Fruit fly (Drosophila melanogaster) whole organism, embryonic: ENCODE data around the gene pdm2.

ENCODE experiments used
- Adf1 ChIP-seq: fragments of 200-800 bp; sonication (Bioruptor generic); IDR thresholded peaks from 2 replicates; pipeline ENCODE4 v1.3.6; 2022; ENCODE audit warnings: missing biosample characterization, missing genetic modification characterization
- Awh ChIP-seq: fragments of 200-800 bp; sonication (Bioruptor generic); IDR thresholded peaks from 2 replicates; pipeline ENCODE4, ENCODE4 v1.3.6; 2022; ENCODE audit warnings: missing biosample characterization, missing genetic modification characterization
- CG10209 ChIP-seq: fragments of 200-800 bp; sonication (Bioruptor generic); optimal IDR thresholded peaks from 3 replicates; lab custom pipeline; 2017; ENCODE audit warnings: missing biosample characterization, mild to moderate bottlenecking, missing genetic modification characterization, missing genetic modification reagents
- CG10431 ChIP-seq: fragments of 200-800 bp; sonication (Bioruptor generic); optimal IDR thresholded peaks from 3 replicates; lab custom pipeline; 2018; ENCODE audit warnings: missing biosample characterization, mild to moderate bottlenecking, missing genetic modification characterization
- CG11085 ChIP-seq: fragments of 200-800 bp; sonication (Bioruptor generic); IDR thresholded peaks from 2 replicates; pipeline ENCODE4 v1.3.6; 2022; ENCODE audit warnings: missing biosample characterization, missing genetic modification characterization
- CG12104 ChIP-seq: fragments of 200-800 bp; sonication (Bioruptor generic); optimal IDR thresholded peaks from 3 replicates; lab custom pipeline; 2016; ENCODE audit warnings: missing biosample characterization, missing genetic modification characterization
- CG12236 ChIP-seq: fragments of 200-800 bp; sonication (Bioruptor generic); optimal IDR thresholded peaks from 2 replicates; lab custom pipeline; 2016; ENCODE audit warnings: missing biosample characterization, missing genetic modification characterization
- CG13624 ChIP-seq: fragments of 200-800 bp; sonication (Bioruptor generic); optimal IDR thresholded peaks from 2 replicates; lab custom pipeline; 2016; ENCODE audit warnings: missing biosample characterization, missing genetic modification characterization
- CG14014 ChIP-seq: fragments of 200-800 bp; sonication (Bioruptor generic); IDR thresholded peaks from 2 replicates; pipeline ENCODE4 v1.3.6; 2022; ENCODE audit warnings: missing biosample characterization, missing genetic modification characterization
- CG14965 ChIP-seq: fragments of 200-800 bp; sonication (Bioruptor generic); optimal IDR thresholded peaks from 2 replicates; lab custom pipeline; 2016; ENCODE audit warnings: missing biosample characterization, missing genetic modification characterization, borderline replicate concordance
- CG15479 ChIP-seq: fragments of 200-800 bp; sonication (Bioruptor generic); optimal IDR thresholded peaks from 3 replicates; lab custom pipeline; 2019; ENCODE audit warnings: missing biosample characterization, mild to moderate bottlenecking, missing genetic modification characterization, moderate library complexity
- CG15514 ChIP-seq: fragments of 200-800 bp; sonication (Bioruptor generic); optimal IDR thresholded peaks from 3 replicates; lab custom pipeline; 2017; ENCODE audit warnings: missing biosample characterization, missing genetic modification characterization, mild to moderate bottlenecking, moderate library complexity, missing genetic modification reagents
- CG16863 ChIP-seq: fragments of 200-800 bp; sonication (Bioruptor generic); optimal IDR thresholded peaks from 3 replicates; lab custom pipeline; 2016; ENCODE audit warnings: missing biosample characterization, missing genetic modification characterization
- CG17385 ChIP-seq: fragments of 200-800 bp; sonication (Bioruptor generic); optimal IDR thresholded peaks from 3 replicates; lab custom pipeline; 2018; ENCODE audit warnings: missing biosample characterization, mild to moderate bottlenecking, missing genetic modification characterization
- CG2120 ChIP-seq: fragments of 200-800 bp; sonication (Bioruptor generic); optimal IDR thresholded peaks from 3 replicates; lab custom pipeline; 2016; ENCODE audit warnings: missing biosample characterization, missing genetic modification characterization
- CG33213 ChIP-seq: fragments of 200-800 bp; sonication (Bioruptor generic); optimal IDR thresholded peaks from 3 replicates; lab custom pipeline; 2016; ENCODE audit warnings: missing biosample characterization, missing genetic modification characterization
- CG4707 ChIP-seq: fragments of 200-800 bp; sonication (Bioruptor generic); optimal IDR thresholded peaks from 2 replicates; lab custom pipeline; 2018; ENCODE audit warnings: missing biosample characterization, mild to moderate bottlenecking, missing genetic modification characterization, moderate library complexity
- CG8924 ChIP-seq: fragments of 200-800 bp; optimal IDR thresholded peaks from 3 replicates; lab custom pipeline; 2019; ENCODE audit warnings: missing biosample characterization, mild to moderate bottlenecking, missing genetic modification characterization, moderate library complexity
- D19B ChIP-seq: fragments of 200-800 bp; sonication (Bioruptor generic); optimal IDR thresholded peaks from 2 replicates; lab custom pipeline; 2017; ENCODE audit warnings: missing biosample characterization, mild to moderate bottlenecking, missing genetic modification characterization
- Dbx ChIP-seq: fragments of 200-800 bp; sonication (Bioruptor generic); IDR thresholded peaks from 3 replicates; pipeline ENCODE4 v1.3.6; 2022; ENCODE audit warnings: missing biosample characterization, missing genetic modification characterization
- Dip3 ChIP-seq: fragments of 200-800 bp; sonication (Bioruptor generic); optimal IDR thresholded peaks from 3 replicates; lab custom pipeline; 2016; ENCODE audit warnings: missing biosample characterization, missing genetic modification characterization
- Doc2 ChIP-seq: fragments of 200-800 bp; sonication (Bioruptor generic); IDR thresholded peaks from 2 replicates; pipeline ENCODE4 v1.3.6; 2022; ENCODE audit warnings: missing biosample characterization, missing genetic modification characterization
- Eip74EF ChIP-seq, 2 experiments: fragments of 200-800 bp in 1 of 2; fragments of >200 bp in 1 of 2; sonication (Bioruptor generic) in 1 of 2; optimal IDR thresholded peaks; 2 replicates each; lab custom pipeline; 2017 to 2019; ENCODE audit warnings: missing biosample characterization in 2 of 2, missing genetic modification characterization in 2 of 2, mild to moderate bottlenecking in 1 of 2, moderate library complexity in 1 of 2
- Hr39 ChIP-seq: fragments of >200 bp; optimal IDR thresholded peaks from 2 replicates; lab custom pipeline; 2017
- MESR4 ChIP-seq: fragments of 200-800 bp; sonication (Bioruptor generic); optimal IDR thresholded peaks from 2 replicates; lab custom pipeline; 2018; ENCODE audit warnings: missing biosample characterization, mild to moderate bottlenecking, missing genetic modification characterization, moderate library complexity
- Max ChIP-seq: fragments of 200-800 bp; sonication (Bioruptor generic); optimal IDR thresholded peaks from 2 replicates; lab custom pipeline; 2016; ENCODE audit warnings: missing biosample characterization, mild to moderate bottlenecking, missing genetic modification characterization
- Meics ChIP-seq: fragments of 200-800 bp; sonication (Bioruptor generic); optimal IDR thresholded peaks from 2 replicates; lab custom pipeline; 2017; ENCODE audit warnings: missing biosample characterization, mild to moderate bottlenecking, missing genetic modification characterization
- Mrtf ChIP-seq: fragments of 200-800 bp; sonication (Bioruptor generic); IDR thresholded peaks from 3 replicates; pipeline ENCODE4 v1.3.6; 2022; ENCODE audit warnings: missing biosample characterization, missing genetic modification characterization
- NC2β ChIP-seq: fragments of 200-800 bp; sonication (Bioruptor generic); optimal IDR thresholded peaks from 2 replicates; lab custom pipeline; 2016; ENCODE audit warnings: missing biosample characterization, missing genetic modification characterization
- Nf-YA ChIP-seq: fragments of 200-800 bp; sonication (Bioruptor generic); IDR thresholded peaks from 2 replicates; pipeline ENCODE4 v1.3.6; 2022; ENCODE audit warnings: missing biosample characterization, missing genetic modification characterization
- Oli ChIP-seq: fragments of 200-800 bp; sonication (Bioruptor generic); optimal IDR thresholded peaks from 2 replicates; lab custom pipeline; 2018; ENCODE audit warnings: missing biosample characterization, mild to moderate bottlenecking, missing genetic modification characterization, moderate library complexity
- Usf ChIP-seq: fragments of 200-800 bp; sonication (Bioruptor generic); optimal IDR thresholded peaks from 2 replicates; lab custom pipeline; 2017; ENCODE audit warnings: missing genotype, missing biosample characterization, missing genetic modification characterization
- Xbp1 ChIP-seq: fragments of 200-800 bp; sonication (Bioruptor generic); optimal IDR thresholded peaks from 3 replicates; lab custom pipeline; 2016; ENCODE audit warnings: missing biosample characterization, mild to moderate bottlenecking, missing genetic modification characterization
- Xrp1 ChIP-seq: fragments of 200-800 bp; sonication (Bioruptor generic); IDR thresholded peaks from 2 replicates; pipeline ENCODE4 v1.3.6; 2022; ENCODE audit warnings: missing biosample characterization, missing genetic modification characterization
- abd-A ChIP-seq: fragments of 200-800 bp; sonication (Bioruptor generic); optimal IDR thresholded peaks from 3 replicates; lab custom pipeline; 2019; ENCODE audit warnings: missing biosample characterization, mild to moderate bottlenecking, missing genetic modification characterization, moderate library complexity
- crp ChIP-seq, 2 experiments: fragments of 200-800 bp; sonication (Bioruptor generic); optimal IDR thresholded peaks; 2 replicates in 1 of 2; 3 replicates in 1 of 2; lab custom pipeline; 2017; ENCODE audit warnings: missing biosample characterization in 2 of 2, missing genetic modification characterization in 2 of 2, mild to moderate bottlenecking in 1 of 2, moderate library complexity in 1 of 2
- dmrt11E ChIP-seq: fragments of 200-800 bp; sonication (Bioruptor generic); optimal IDR thresholded peaks from 3 replicates; lab custom pipeline; 2018; ENCODE audit warnings: missing biosample characterization, mild to moderate bottlenecking, missing genetic modification characterization, moderate library complexity
- ems ChIP-seq: fragments of 200-800 bp; sonication (Bioruptor generic); optimal IDR thresholded peaks from 3 replicates; lab custom pipeline; 2016; ENCODE audit warnings: missing biosample characterization, missing genetic modification characterization
- fd96Cb ChIP-seq: fragments of 200-800 bp; sonication (Bioruptor generic); optimal IDR thresholded peaks from 2 replicates; lab custom pipeline; 2018; ENCODE audit warnings: missing biosample characterization, mild to moderate bottlenecking, missing genetic modification characterization, moderate library complexity
- ftz-f1 ChIP-seq: fragments of 200-800 bp; sonication (Bioruptor generic); optimal IDR thresholded peaks from 2 replicates; lab custom pipeline; 2016; ENCODE audit warnings: missing biosample characterization, missing genetic modification characterization
- gsb ChIP-seq: fragments of 200-800 bp; sonication (Bioruptor generic); IDR thresholded peaks from 2 replicates; pipeline ENCODE4 v1.3.6; 2022; ENCODE audit warnings: missing biosample characterization, missing genetic modification characterization
- hkb ChIP-seq, 2 experiments: fragments of 200-800 bp in 1 of 2; fragments of >200 bp in 1 of 2; sonication (Bioruptor generic) in 1 of 2; IDR thresholded peaks in 1 of 2; optimal IDR thresholded peaks in 1 of 2; 2 replicates each; pipeline versions ENCODE4 v1.3.6 to Lab custom; 2017 to 2022; ENCODE audit warnings: missing biosample characterization in 1 of 2, missing genetic modification characterization in 1 of 2
- lab ChIP-seq: fragments of 200-800 bp; sonication (Bioruptor generic); optimal IDR thresholded peaks from 3 replicates; lab custom pipeline; 2017; ENCODE audit warnings: missing biosample characterization, missing genetic modification characterization, mild to moderate bottlenecking, moderate library complexity, missing genetic modification reagents
- pb ChIP-seq: fragments of 200-800 bp; sonication (Bioruptor generic); optimal IDR thresholded peaks from 3 replicates; lab custom pipeline; 2016; ENCODE audit warnings: missing biosample characterization, missing genetic modification characterization
- row ChIP-seq: fragments of 200-800 bp; sonication (Bioruptor generic); IDR thresholded peaks from 3 replicates; pipeline ENCODE4 v1.3.6; 2022; ENCODE audit warnings: missing biosample characterization, missing genetic modification characterization
- sim ChIP-seq: fragments of 200-800 bp; sonication (Bioruptor generic); IDR thresholded peaks from 2 replicates; pipeline ENCODE4 v1.3.6; 2022; ENCODE audit warnings: missing biosample characterization, missing genetic modification characterization
- slp2 ChIP-seq: fragments of 200-800 bp; sonication (Bioruptor generic); optimal IDR thresholded peaks from 2 replicates; lab custom pipeline; 2016; ENCODE audit warnings: missing biosample characterization, missing genetic modification characterization
- ssp ChIP-seq: fragments of 200-800 bp; sonication (Bioruptor generic); IDR thresholded peaks from 2 replicates; pipeline ENCODE4 v1.3.6; 2022; ENCODE audit warnings: missing biosample characterization, missing genetic modification characterization
- tup ChIP-seq: fragments of 200-800 bp; sonication (Bioruptor generic); optimal IDR thresholded peaks from 2 replicates; lab custom pipeline; 2016; ENCODE audit warnings: missing biosample characterization, mild to moderate bottlenecking, missing genetic modification characterization, moderate library complexity
- twi ChIP-seq: fragments of 200-800 bp; optimal IDR thresholded peaks from 2 replicates; lab custom pipeline; 2019; ENCODE audit warnings: missing biosample characterization, mild to moderate bottlenecking, missing genetic modification characterization, moderate library complexity
- zf30C ChIP-seq: fragments of 200-800 bp; sonication (Bioruptor generic); optimal IDR thresholded peaks from 3 replicates; lab custom pipeline; 2018; ENCODE audit warnings: missing biosample characterization, mild to moderate bottlenecking, missing genetic modification characterization

Gene pdm2

DNA sequence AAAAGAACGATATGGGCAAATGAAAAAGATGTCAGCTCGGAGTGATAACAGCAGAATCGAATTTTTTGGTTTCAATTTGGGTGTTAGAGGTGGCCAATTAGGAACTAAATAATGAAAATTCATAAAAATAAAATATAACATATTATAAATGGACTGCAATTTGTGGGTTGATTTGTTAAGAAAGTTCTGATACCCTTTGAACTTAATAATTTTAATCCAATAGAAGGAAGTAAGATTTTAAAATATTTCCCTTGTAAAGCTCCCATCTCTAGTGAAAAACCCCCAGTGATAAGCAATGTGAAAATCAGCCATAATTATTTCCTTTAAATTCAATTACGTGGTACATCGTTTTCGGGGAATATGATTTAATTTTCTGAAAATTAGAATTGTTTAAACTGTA is 12.7 kb upstream of the pdm2 start (continued):
- TF ChIP-seq dmrt11E (tag; lab: Kevin White, UChicago) (peak; percentile 16), CG33213 (no peak), tup (GFP tag; lab: Kevin White, UChicago) (no peak), NC2β (GFP tag; lab: Kevin White, UChicago) (no peak), sim (no peak), lab (GFP tag; lab: Kevin White, UChicago) (peak; percentile 57), CG15514 (GFP tag; lab: Kevin White, UChicago) (peak; percentile 16), row (GFP tag; lab: Robert Waterston, UW) (peak; percentile 81), CG14014 (peak; percentile 58; the same call in 1 of the 2 replicates), ftz-f1 (GFP tag; lab: Kevin White, UChicago) (no peak), CG16863 (GFP tag; lab: Kevin White, UChicago) (no peak), CG12104 (no peak), Hr39 (lab: Kevin White, UChicago) (no peak), pb (GFP tag; lab: Kevin White, UChicago) (no peak), Meics (GFP tag; lab: Kevin White, UChicago) (peak; percentile 19), abd-A (tag; lab: Kevin White, UChicago) (no peak), Dip3 (GFP tag; lab: Kevin White, UChicago) (no peak), Nf-YA (GFP tag; lab: Robert Waterston, UW) (no peak), CG8924 (peak; percentile 23), CG11085 (GFP tag; lab: Robert Waterston, UW) (no peak), gsb (GFP tag; lab: Robert Waterston, UW) (no peak), Oli (tag; lab: Kevin White, UChicago) (peak; percentile 15), CG2120 (peak; percentile 26), CG15479 (GFP tag; lab: Kevin White, UChicago) (no peak), hkb (optimal IDR thresholded peaks at IDR 0.05; lab: Kevin White, UChicago) (no peak), hkb (GFP tag; IDR thresholded peaks at IDR 0.05; lab: Robert Waterston, UW) (peak; percentile 57), twi (no peak), fd96Cb (tag; lab: Kevin White, UChicago) (peak; percentile 2), CG10431 (GFP tag; lab: Kevin White, UChicago) (no peak), MESR4 (GFP tag; lab: Kevin White, UChicago) (no peak), zf30C (GFP tag; lab: Kevin White, UChicago) (no peak), ssp (GFP tag; lab: Robert Waterston, UW) (no peak), Adf1 (GFP tag; lab: Robert Waterston, UW) (peak; percentile 14; the same call in 1 of the 2 replicates), CG13624 (GFP tag; lab: Kevin White, UChicago) (no peak), CG17385 (GFP tag; lab: Kevin White, UChicago) (peak; percentile 51), D19B (no peak), Dbx (GFP tag; lab: Robert Waterston, UW) (no peak), Usf (GFP tag; lab: Kevin White, UChicago) (no peak), Eip74EF (GFP tag; optimal IDR thresholded peaks at IDR 0.05; lab: Kevin White, UChicago) (no peak), Xbp1 (GFP tag; lab: Kevin White, UChicago) (peak; percentile 3), CG14965 (no peak), slp2 (GFP tag; lab: Kevin White, UChicago) (no peak), CG12236 (GFP tag; lab: Kevin White, UChicago) (no peak), ems (GFP tag; lab: Kevin White, UChicago) (no peak), Xrp1 (GFP tag; lab: Robert Waterston, UW) (peak; percentile 52), crp (GFP tag; optimal IDR thresholded peaks at IDR 0.05; lab: Kevin White, UChicago) (no peak), CG10209 (peak; percentile 31), Awh (GFP tag; lab: Robert Waterston, UW) (peak; percentile 11; the same call in 1 of the 2 replicates), Mrtf (GFP tag; lab: Robert Waterston, UW) (no peak), Doc2 (no peak), CG4707 (GFP tag; lab: Kevin White, UChicago) (no peak), Max (GFP tag; lab: Kevin White, UChicago) (no peak)
